Worm (Caenorhabditis elegans): ENCODE results near the gene fbxa-99.

Gene fbxa-99

DNA sequence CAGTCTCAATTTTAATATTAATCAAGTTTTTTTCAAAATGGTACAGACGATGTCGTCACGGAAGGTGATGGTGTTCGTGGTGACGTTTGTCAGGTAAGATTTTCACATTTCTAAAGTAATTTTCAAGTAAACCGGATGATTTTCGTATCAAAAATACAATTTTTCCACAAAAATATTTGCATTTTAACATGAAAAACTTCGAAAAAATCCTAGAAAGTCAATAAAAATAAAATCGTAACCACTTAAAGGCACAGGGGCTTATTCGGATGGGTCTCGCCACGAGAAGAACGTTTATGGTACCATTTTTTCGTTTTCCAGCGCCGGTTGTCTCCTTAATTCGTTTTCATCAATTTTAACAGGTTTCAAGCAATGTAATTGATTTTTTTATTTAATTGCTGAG is 41.6 kb upstream of the fbxa-99 start, which contains the start of gene T10C6.6:
Gene T10C6.6, plus strand, starts transcription at position 27 of the 400 bp plus-strand sequence.
- peak; percentile 44 for TF ChIP-seq elt-2 (tag; optimal IDR thresholded peaks at IDR 0.05)
- no peak for TF ChIP-seq pqm-1 (tag; optimal IDR thresholded peaks at IDR 0.05)

DNA sequence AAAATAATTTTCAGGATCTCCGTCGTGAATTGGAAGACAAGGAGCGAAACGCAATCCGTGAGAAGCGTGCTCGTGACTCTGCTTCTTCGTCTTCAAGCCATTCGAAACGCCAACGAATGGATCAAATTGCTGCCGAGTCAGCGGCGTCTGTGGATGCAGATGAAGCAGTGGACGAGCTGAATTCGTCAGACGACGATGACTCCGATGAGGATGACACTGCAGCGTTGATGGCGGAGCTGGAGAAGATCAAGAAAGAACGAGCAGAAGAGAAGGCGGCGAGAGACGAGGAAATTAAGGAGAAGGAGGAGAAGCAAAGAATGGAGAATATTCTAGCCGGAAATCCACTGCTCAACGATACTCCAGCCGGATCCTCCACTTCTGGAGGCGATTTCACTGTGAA is 40.9 kb upstream of the fbxa-99 start:
- TF ChIP-seq ceh-14 (tag; optimal IDR thresholded peaks at IDR 0.05) (no peak), hlh-8 (tag; optimal IDR thresholded peaks at IDR 0.05) (no peak), rnt-1 (tag; optimal IDR thresholded peaks at IDR 0.05) (no peak), syd-9 (tag; optimal IDR thresholded peaks at IDR 0.05) (no peak), ceh-24 (tag; optimal IDR thresholded peaks at IDR 0.05) (no peak), pros-1 (tag; optimal IDR thresholded peaks at IDR 0.05) (no peak), hlh-15 (tag; optimal IDR thresholded peaks at IDR 0.05) (no peak), ceh-34 (tag; optimal IDR thresholded peaks at IDR 0.05) (no peak), C08G9.2 (tag; optimal IDR thresholded peaks at IDR 0.05) (no peak), tbx-7 (tag; optimal IDR thresholded peaks at IDR 0.05) (no peak), npax-4 (tag; optimal IDR thresholded peaks at IDR 0.05) (no peak), nfya-1 (tag; optimal IDR thresholded peaks at IDR 0.05) (no peak), ceh-19 (GFP tag; optimal IDR thresholded peaks at IDR 0.05) (no peak), madf-2 (tag; optimal IDR thresholded peaks at IDR 0.05) (no peak)

DNA sequence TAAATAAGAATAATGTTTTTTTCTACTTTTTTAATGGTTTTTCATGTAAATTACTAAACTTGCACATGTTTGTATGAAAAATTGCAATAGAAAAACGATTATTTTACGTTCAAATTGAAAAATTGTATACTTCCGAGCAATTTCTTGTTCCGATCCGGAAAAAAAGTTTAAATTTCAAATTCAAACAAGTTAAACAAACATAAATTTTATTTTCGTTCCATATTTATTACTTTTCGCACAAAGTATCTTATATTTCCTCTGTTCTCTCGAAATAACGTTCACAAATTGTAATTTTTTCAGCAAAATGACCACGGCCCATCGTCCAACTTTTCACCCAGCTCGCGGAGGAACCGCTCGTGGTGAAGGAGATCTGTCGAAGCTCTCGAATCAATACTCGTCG is 40.4 kb upstream of the fbxa-99 start, which contains the start of gene cwc-15:
Gene cwc-15, plus strand, starts transcription at position 301 of the 400 bp plus-strand sequence.
- TF ChIP-seq sox-2 (GFP tag; IDR thresholded peaks at IDR 0.05) (no peak), ceh-45 (GFP tag; IDR thresholded peaks at IDR 0.05) (no peak), ceh-2 (tag; optimal IDR thresholded peaks at IDR 0.05) (no peak), nhr-232 (tag; optimal IDR thresholded peaks at IDR 0.05) (no peak), hlh-13 (GFP tag; optimal IDR thresholded peaks at IDR 0.05) (no peak), dmd-4 (tag; optimal IDR thresholded peaks at IDR 0.05; ENCODE audit: borderline replicate concordance) (no peak), lim-6 (tag; optimal IDR thresholded peaks at IDR 0.05) (no peak), ceh-22 (tag; optimal IDR thresholded peaks at IDR 0.05) (no peak)

DNA sequence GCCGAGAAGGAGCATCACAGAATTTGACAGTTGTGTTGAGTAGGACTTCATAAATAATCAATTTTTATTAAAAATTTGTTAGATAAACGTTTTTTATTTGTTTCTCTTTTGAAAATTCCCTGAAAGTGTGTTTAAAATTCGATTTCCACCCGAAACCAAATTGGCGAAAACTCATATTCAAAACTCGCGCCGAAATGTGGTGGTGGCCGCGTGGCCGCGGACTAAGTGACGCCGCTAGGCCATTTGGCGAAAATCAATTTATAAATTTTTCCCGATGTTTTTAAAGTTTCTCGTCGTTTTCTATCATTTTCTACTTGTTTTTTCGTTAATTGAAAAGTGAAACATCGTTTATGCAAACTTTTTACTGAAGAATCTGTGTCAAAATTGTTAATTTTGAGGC is 39.9 kb upstream of the fbxa-99 start:
- TF ChIP-seq elt-2 (tag; optimal IDR thresholded peaks at IDR 0.05) (peak; percentile 38), ceh-22 (tag; optimal IDR thresholded peaks at IDR 0.05) (no peak), tbx-7 (tag; optimal IDR thresholded peaks at IDR 0.05) (peak; percentile 85), sox-2 (GFP tag; IDR thresholded peaks at IDR 0.05) (no peak), ztf-16 (tag; optimal IDR thresholded peaks at IDR 0.05) (peak; percentile 6), hlh-8 (tag; optimal IDR thresholded peaks at IDR 0.05) (peak; percentile 74), ama-1 (optimal IDR thresholded peaks at IDR 0.05) (no peak), ceh-18 (tag; optimal IDR thresholded peaks at IDR 0.05) (no peak), ceh-2 (tag; optimal IDR thresholded peaks at IDR 0.05) (peak; percentile 90), pag-3 (tag; optimal IDR thresholded peaks at IDR 0.05; ENCODE audit: borderline replicate concordance) (no peak), mec-3 (tag; optimal IDR thresholded peaks at IDR 0.05; ENCODE audit: borderline replicate concordance) (no peak), hlh-13 (GFP tag; optimal IDR thresholded peaks at IDR 0.05) (no peak), ceh-19 (GFP tag; optimal IDR thresholded peaks at IDR 0.05) (no peak), pha-2 (tag; optimal IDR thresholded peaks at IDR 0.05) (no peak), sox-4 (tag; optimal IDR thresholded peaks at IDR 0.05) (no peak), F13H6.1 (tag; optimal IDR thresholded peaks at IDR 0.05) (peak; percentile 35), lim-6 (tag; optimal IDR thresholded peaks at IDR 0.05) (peak; percentile 57), Y22D7AL.16 (tag; optimal IDR thresholded peaks at IDR 0.05) (no peak), K02D7.2 (tag; optimal IDR thresholded peaks at IDR 0.05) (no peak), hlh-15 (tag; optimal IDR thresholded peaks at IDR 0.05) (no peak), fkh-10 (GFP tag; optimal IDR thresholded peaks at IDR 0.05) (no peak), ceh-14 (tag; optimal IDR thresholded peaks at IDR 0.05) (peak; percentile 72), ceh-34 (tag; optimal IDR thresholded peaks at IDR 0.05) (peak; percentile 57), unc-42 (tag; optimal IDR thresholded peaks at IDR 0.05) (peak; percentile 58), pha-4 (tag; optimal IDR thresholded peaks at IDR 0.05) (no peak), unc-55 (GFP tag; optimal IDR thresholded peaks at IDR 0.05) (no peak), nfya-1 (tag; optimal IDR thresholded peaks at IDR 0.05) (no peak), che-1 (tag; optimal IDR thresholded peaks at IDR 0.05) (no peak), hlh-30 (tag; optimal IDR thresholded peaks at IDR 0.05; ENCODE audit: insufficient read depth) (no peak), pax-1 (tag; optimal IDR thresholded peaks at IDR 0.05) (no peak), odd-2 (tag; optimal IDR thresholded peaks at IDR 0.05) (no peak), C38D4.7 (GFP tag; optimal IDR thresholded peaks at IDR 0.05) (no peak), dve-1 (tag; optimal IDR thresholded peaks at IDR 0.05) (no peak), ceh-45 (GFP tag; IDR thresholded peaks at IDR 0.05) (no peak), syd-9 (tag; optimal IDR thresholded peaks at IDR 0.05) (no peak), zip-5 (tag; optimal IDR thresholded peaks at IDR 0.05) (peak; percentile 68), C08G9.2 (tag; optimal IDR thresholded peaks at IDR 0.05) (peak; percentile 94)

Measured in whole organism, late embryonic.